Worm (Caenorhabditis elegans) whole organism, young adult: Measurements from ENCODE around the gene nlp-16.
A peak's percentile ranks its signal among the peaks of the same experiment; 100 is the strongest.

Experiments used
- B0019.2 ChIP-seq: fragments of 200-800 bp; sonication (Bioruptor generic); conservative IDR thresholded peaks from 2 replicates; pipeline ENCODE4 v1.3.6; 2022; ENCODE audit warnings: missing genetic modification reagents, missing genetic modification characterization, missing compliant biosample characterization
- B0261.1 ChIP-seq: sonication (generic microtip); optimal IDR thresholded peaks from 2 replicates; lab custom pipeline; 2016; ENCODE audit warnings: mild to moderate bottlenecking, missing genetic modification characterization, moderate library complexity, missing compliant biosample characterization
- B0336.3 ChIP-seq: fragments of 200-800 bp; sonication (Bioruptor generic); IDR thresholded peaks from 2 replicates; pipeline ENCODE4 v1.3.6; 2022; ENCODE audit warnings: missing genetic modification characterization, missing compliant biosample characterization
- C17E4.6 ChIP-seq: fragments of 200-800 bp; sonication (Bioruptor generic); IDR thresholded peaks from 2 replicates; pipeline ENCODE4 v1.3.6; 2022; ENCODE audit warnings: missing genetic modification reagents, missing genetic modification characterization, missing compliant biosample characterization
- F10E7.11 ChIP-seq: sonication (generic microtip); optimal IDR thresholded peaks from 2 replicates; lab custom pipeline; 2017; ENCODE audit warnings: mild to moderate bottlenecking, missing genetic modification characterization, moderate library complexity, missing compliant biosample characterization
- F23B12.7 ChIP-seq: sonication (generic microtip); optimal IDR thresholded peaks from 2 replicates; lab custom pipeline; 2017; ENCODE audit warnings: missing genetic modification characterization, mild to moderate bottlenecking, missing compliant biosample characterization, antibody characterized with exemption, moderate library complexity; ENCODE audit not compliant: insufficient read depth
- T07F8.4 ChIP-seq: sonication (generic microtip); optimal IDR thresholded peaks from 2 replicates; lab custom pipeline; 2016; ENCODE audit warnings: mild to moderate bottlenecking, missing genetic modification characterization, moderate library complexity, missing compliant biosample characterization
- Y53G8AR.9 ChIP-seq: fragments of 200-800 bp; sonication (Bioruptor generic); conservative IDR thresholded peaks from 2 replicates; pipeline ENCODE4 v1.3.6; 2022; ENCODE audit warnings: missing genetic modification reagents, missing genetic modification characterization, missing compliant biosample characterization
- akir-1 ChIP-seq: fragments of 200-800 bp; sonication (Bioruptor generic); optimal IDR thresholded peaks from 2 replicates; lab custom pipeline; 2018; ENCODE audit warnings: mild to moderate bottlenecking, missing genetic modification characterization, moderate library complexity, missing compliant biosample characterization
- aptf-3 ChIP-seq: fragments of 200-800 bp; sonication (Bioruptor generic); IDR thresholded peaks from 2 replicates; pipeline ENCODE4 v1.3.6; 2022; ENCODE audit warnings: missing genetic modification characterization, missing compliant biosample characterization
- atf-7 ChIP-seq: sonication (generic microtip); optimal IDR thresholded peaks from 2 replicates; lab custom pipeline; 2017; ENCODE audit warnings: mild to moderate bottlenecking, missing genetic modification characterization, missing compliant biosample characterization
- attf-6 ChIP-seq: fragments of 200-800 bp; sonication (Bioruptor generic); IDR thresholded peaks from 2 replicates; pipeline ENCODE4 v1.3.6; 2022; ENCODE audit warnings: missing genetic modification reagents, missing genetic modification characterization, missing compliant biosample characterization
- bed-1 ChIP-seq: fragments of 200-800 bp; sonication (Bioruptor generic); IDR thresholded peaks from 2 replicates; pipeline ENCODE4 v1.3.6; 2022; ENCODE audit warnings: missing genetic modification reagents, missing genetic modification characterization, missing compliant biosample characterization
- ccch-3 ChIP-seq: fragments of 200-800 bp; sonication (Bioruptor generic); optimal IDR thresholded peaks from 2 replicates; lab custom pipeline; 2018; ENCODE audit warnings: mild to moderate bottlenecking, missing genetic modification characterization, missing compliant biosample characterization
- cebp-1 ChIP-seq, 2 experiments: fragments of 200-800 bp in 1 of 2; sonication (Bioruptor generic) in 1 of 2; sonication (generic microtip) in 1 of 2; IDR thresholded peaks in 1 of 2; optimal IDR thresholded peaks in 1 of 2; 2 replicates each; pipeline versions ENCODE4 v1.3.6 to Lab custom; 2017 to 2022; ENCODE audit warnings: missing compliant biosample characterization in 2 of 2, missing genetic modification characterization in 2 of 2, mild to moderate bottlenecking in 1 of 2, missing genetic modification reagents in 1 of 2, moderate library complexity in 1 of 2
- ceh-100 ChIP-seq: fragments of 200-800 bp; sonication (Bioruptor generic); IDR thresholded peaks from 2 replicates; pipeline ENCODE4 v1.3.6; 2022; ENCODE audit warnings: missing genetic modification reagents, missing genetic modification characterization, missing compliant biosample characterization
- ceh-40 ChIP-seq: fragments of 200-800 bp; sonication (Bioruptor generic); IDR thresholded peaks from 2 replicates; pipeline ENCODE4 v1.3.6; 2022; ENCODE audit warnings: missing genetic modification characterization, missing compliant biosample characterization
- ceh-79 ChIP-seq: sonication (generic microtip); optimal IDR thresholded peaks from 2 replicates; lab custom pipeline; 2017; ENCODE audit warnings: mild to moderate bottlenecking, missing genetic modification characterization, missing compliant biosample characterization
- die-1 ChIP-seq: sonication (generic microtip); optimal IDR thresholded peaks from 2 replicates; lab custom pipeline; 2016; ENCODE audit warnings: missing genotype, mild to moderate bottlenecking, missing genetic modification characterization, missing compliant biosample characterization
- dox-1 ChIP-seq: fragments of 200-800 bp; sonication (Bioruptor generic); IDR thresholded peaks from 2 replicates; pipeline ENCODE4 v1.3.6; 2022; ENCODE audit warnings: missing genetic modification reagents, missing genetic modification characterization, missing compliant biosample characterization
- efl-1 ChIP-seq: fragments of 150-350 bp; optimal IDR thresholded peaks from 2 replicates; lab custom pipeline; 2014; ENCODE audit warnings: missing biosample characterization, missing genetic modification reagents, missing genetic modification characterization
- egl-18 ChIP-seq: fragments of 200-800 bp; sonication (Bioruptor generic); IDR thresholded peaks from 2 replicates; pipeline ENCODE4 v1.3.6; 2022; ENCODE audit warnings: missing genetic modification reagents, missing genetic modification characterization, missing compliant biosample characterization
- ekl-4 ChIP-seq: fragments of 200-800 bp; sonication (Bioruptor generic); IDR thresholded peaks from 2 replicates; pipeline ENCODE4 v1.3.6; 2022; ENCODE audit warnings: missing genetic modification reagents, missing genetic modification characterization, missing compliant biosample characterization
- ets-4 ChIP-seq: fragments of 200-800 bp; sonication (Bioruptor generic); optimal IDR thresholded peaks from 2 replicates; lab custom pipeline; 2018; ENCODE audit warnings: mild to moderate bottlenecking, missing genetic modification characterization, missing compliant biosample characterization
- hmg-20 ChIP-seq: fragments of 200-800 bp; sonication (Bioruptor generic); IDR thresholded peaks from 2 replicates; pipeline ENCODE4 v1.3.6; 2022; ENCODE audit warnings: missing genetic modification reagents, missing genetic modification characterization, missing compliant biosample characterization
- hrde-1 ChIP-seq: sonication (generic microtip); optimal IDR thresholded peaks from 2 replicates; lab custom pipeline; 2016; ENCODE audit warnings: missing genetic modification characterization, mild to moderate bottlenecking, missing compliant biosample characterization, moderate library complexity, missing genotype, missing genetic modification reagents, borderline replicate concordance
- hsf-1 ChIP-seq: fragments of 200-800 bp; sonication (Bioruptor generic); IDR thresholded peaks from 2 replicates; pipeline ENCODE4 v1.3.6; 2022; ENCODE audit warnings: missing genetic modification reagents, missing genetic modification characterization, missing compliant biosample characterization
- lin-35 ChIP-seq, 3 experiments: fragments of 150-350 bp in 2 of 3; sonication (generic microtip) in 1 of 3; optimal IDR thresholded peaks; 2 replicates each; lab custom pipeline; 2014 to 2018; ENCODE audit warnings: missing biosample characterization in 3 of 3, missing genetic modification characterization in 3 of 3, missing genetic modification reagents in 3 of 3
- lin-40 ChIP-seq: sonication (generic microtip); optimal IDR thresholded peaks from 2 replicates; lab custom pipeline; 2016; ENCODE audit warnings: missing genetic modification characterization, mild to moderate bottlenecking, missing compliant biosample characterization, missing genotype, missing genetic modification reagents
- lir-1 ChIP-seq: fragments of 200-800 bp; sonication (Bioruptor generic); conservative IDR thresholded peaks from 2 replicates; pipeline ENCODE4 v1.3.6; 2022; ENCODE audit warnings: missing genetic modification reagents, missing genetic modification characterization, missing compliant biosample characterization
- lsl-1 ChIP-seq: fragments of 200-800 bp; sonication (Bioruptor generic); optimal IDR thresholded peaks from 2 replicates; lab custom pipeline; 2018; ENCODE audit warnings: mild to moderate bottlenecking, missing genetic modification characterization, moderate library complexity, missing compliant biosample characterization
- lsy-27 ChIP-seq: sonication (generic microtip); optimal IDR thresholded peaks from 2 replicates; lab custom pipeline; 2017; ENCODE audit warnings: missing genetic modification characterization, mild to moderate bottlenecking, missing compliant biosample characterization, antibody characterized with exemption, missing genotype, borderline replicate concordance; ENCODE audit not compliant: insufficient read depth
- madf-10 ChIP-seq: sonication (generic microtip); optimal IDR thresholded peaks from 2 replicates; lab custom pipeline; 2016; ENCODE audit warnings: mild to moderate bottlenecking, missing genetic modification characterization, missing compliant biosample characterization
- madf-6 ChIP-seq: fragments of 200-800 bp; sonication (Bioruptor generic); IDR thresholded peaks from 2 replicates; pipeline ENCODE4 v1.3.6; 2022; ENCODE audit warnings: missing genetic modification reagents, missing genetic modification characterization, missing compliant biosample characterization
- madf-8 ChIP-seq: fragments of 200-800 bp; sonication (Bioruptor generic); conservative IDR thresholded peaks from 2 replicates; pipeline ENCODE4 v1.3.6; 2022; ENCODE audit warnings: missing genetic modification reagents, missing genetic modification characterization, missing compliant biosample characterization
- nfya-2 ChIP-seq: fragments of 200-800 bp; sonication (Bioruptor generic); IDR thresholded peaks from 2 replicates; pipeline ENCODE4 v1.3.6; 2022; ENCODE audit warnings: missing genetic modification reagents, missing genetic modification characterization, missing compliant biosample characterization
- nhr-179 ChIP-seq: sonication (generic microtip); optimal IDR thresholded peaks from 2 replicates; lab custom pipeline; 2016; ENCODE audit warnings: mild to moderate bottlenecking, missing genetic modification characterization, missing compliant biosample characterization
- pha-4 ChIP-seq: fragments of 150-350 bp; sonication (generic microtip); optimal IDR thresholded peaks from 2 replicates; lab custom pipeline; 2014; ENCODE audit warnings: missing biosample characterization, missing genetic modification reagents, missing genetic modification characterization
- rcor-1 ChIP-seq: fragments of 200-800 bp; sonication (Bioruptor generic); IDR thresholded peaks from 2 replicates; pipeline ENCODE4 v1.3.6; 2022; ENCODE audit warnings: missing genetic modification reagents, missing genetic modification characterization, missing compliant biosample characterization
- rec-8 ChIP-seq, 2 experiments: sonication (generic microtip); optimal IDR thresholded peaks; 2 replicates each; lab custom pipeline; 2016; ENCODE audit warnings: mild to moderate bottlenecking in 2 of 2, missing genetic modification characterization in 2 of 2, missing genetic modification reagents in 2 of 2, missing genotype in 2 of 2, missing biosample characterization in 1 of 2, missing compliant biosample characterization in 1 of 2, moderate library complexity in 1 of 2
- snpc-1.3 ChIP-seq: sonication (generic microtip); optimal IDR thresholded peaks from 2 replicates; lab custom pipeline; 2017; ENCODE audit warnings: missing genetic modification characterization, mild to moderate bottlenecking, missing compliant biosample characterization, antibody characterized with exemption, moderate library complexity, missing genotype, missing genetic modification reagents; ENCODE audit not compliant: insufficient read depth
- somi-1 ChIP-seq: fragments of 200-800 bp; sonication (Bioruptor generic); optimal IDR thresholded peaks from 2 replicates; lab custom pipeline; 2018; ENCODE audit warnings: mild to moderate bottlenecking, missing genetic modification characterization, missing compliant biosample characterization
- sptf-2 ChIP-seq: fragments of 200-800 bp; sonication (Bioruptor generic); optimal IDR thresholded peaks from 2 replicates; lab custom pipeline; 2018; ENCODE audit warnings: mild to moderate bottlenecking, missing genetic modification characterization, missing compliant biosample characterization
- tbp1 ChIP-seq: fragments of 200-800 bp; sonication (Bioruptor generic); optimal IDR thresholded peaks from 2 replicates; lab custom pipeline; 2018; ENCODE audit warnings: mild to moderate bottlenecking, missing genetic modification characterization, missing compliant biosample characterization
- ztf-26 ChIP-seq: sonication (generic microtip); optimal IDR thresholded peaks from 2 replicates; lab custom pipeline; 2017; ENCODE audit warnings: missing genetic modification characterization, missing compliant biosample characterization
- ztf-6 ChIP-seq: fragments of 200-800 bp; sonication (Bioruptor generic); IDR thresholded peaks from 2 replicates; pipeline ENCODE4 v1.3.6; 2022; ENCODE audit warnings: missing genetic modification reagents, missing genetic modification characterization, missing compliant biosample characterization

Gene nlp-16

DNA sequence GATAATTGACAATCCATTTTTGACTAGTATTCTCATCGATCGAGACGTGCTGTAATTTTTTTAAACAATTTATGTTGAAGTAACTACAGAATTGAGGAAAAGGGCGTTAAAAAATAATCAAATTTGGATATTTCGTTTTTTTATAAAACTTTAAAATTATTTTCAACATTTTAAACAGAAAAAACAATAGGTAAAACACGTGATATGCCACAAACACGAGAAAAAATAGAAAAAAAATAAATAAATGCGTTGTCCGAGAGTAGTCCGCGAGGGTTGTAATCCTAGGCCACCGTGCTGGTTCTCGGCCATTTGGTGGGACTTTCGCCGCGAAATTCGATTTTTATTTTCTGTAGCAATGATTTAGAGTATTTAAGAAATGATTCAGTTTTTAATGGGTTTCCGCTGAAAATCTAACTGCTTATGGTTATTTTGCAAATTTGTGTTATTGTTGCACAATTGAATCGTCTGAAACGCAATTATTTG lies 53.3 kb downstream of the nlp-16 start, which contains the start of gene C49A9.10 (continued):
- TF ChIP-seq pha-4 (tag; lab: Kevin White, UChicago) (peak; percentile 57), madf-8 (GFP tag; lab: Robert Waterston, UW) (peak; percentile 31; the same call in 1 of the 2 replicates), T07F8.4 (tag; lab: Kevin White, UChicago) (peak; percentile 2), attf-6 (GFP tag; lab: Robert Waterston, UW) (peak; percentile 57; the same call in 1 of the 2 replicates), F10E7.11 (peak; percentile 49), bed-1 (GFP tag; lab: Robert Waterston, UW) (no peak), B0019.2 (GFP tag; lab: Robert Waterston, UW) (no peak), ztf-26 (peak; percentile 22), lsy-27 (no peak), ztf-6 (GFP tag; lab: Robert Waterston, UW) (no peak), tbp1 (GFP tag; lab: Kevin White, UChicago) (peak; percentile 66), madf-6 (GFP tag; lab: Robert Waterston, UW) (no peak; the same call in 1 of the 2 replicates), ceh-79 (tag; lab: Kevin White, UChicago) (no peak), ccch-3 (GFP tag; lab: Kevin White, UChicago) (no peak), hmg-20 (peak; percentile 65), lin-40 (tag; lab: Kevin White, UChicago) (peak; percentile 74), lin-35 (GFP tag; optimal IDR thresholded peaks at IDR 0.05; lab: Kevin White, UChicago) (peak in 2 of 3 experiments; percentile 45 to 93), lsl-1 (GFP tag; lab: Kevin White, UChicago) (peak; percentile 47), die-1 (tag; lab: Kevin White, UChicago) (no peak), dox-1 (no peak; the same call in 1 of the 2 replicates), madf-10 (tag; lab: Kevin White, UChicago) (peak; percentile 54), C17E4.6 (GFP tag; lab: Robert Waterston, UW) (no peak), B0336.3 (GFP tag; lab: Robert Waterston, UW) (no peak), nfya-2 (GFP tag; lab: Robert Waterston, UW) (no peak), aptf-3 (no peak), Y53G8AR.9 (GFP tag; lab: Robert Waterston, UW) (0 out of 2 replicates have a peak, but pooled peaks have one; percentile 49), hrde-1 (peak; percentile 40), lir-1 (peak; percentile 72), ekl-4 (GFP tag; lab: Robert Waterston, UW) (peak; percentile 58; the same call in 1 of the 2 replicates), snpc-1.3 (no peak), ceh-40 (GFP tag; lab: Robert Waterston, UW) (no peak), cebp-1 (GFP tag; IDR thresholded peaks at IDR 0.05; lab: Robert Waterston, UW) (0 out of 2 replicates have a peak, but pooled peaks have one; percentile 9), cebp-1 (tag; optimal IDR thresholded peaks at IDR 0.05; lab: Kevin White, UChicago) (no peak), ceh-100 (GFP tag; lab: Robert Waterston, UW) (0 out of 2 replicates have a peak, but pooled peaks have one; percentile 39), hsf-1 (0 out of 2 replicates have a peak, but pooled peaks have one; percentile 34), ets-4 (GFP tag; lab: Kevin White, UChicago) (no peak), B0261.1 (tag; lab: Kevin White, UChicago) (no peak), efl-1 (peak; percentile 77), F23B12.7 (tag; lab: Kevin White, UChicago) (peak; percentile 52), rec-8 (tag; optimal IDR thresholded peaks at IDR 0.05; lab: Kevin White, UChicago) (peak; percentile 22 to 89), egl-18 (no peak), sptf-2 (GFP tag; lab: Kevin White, UChicago) (no peak), akir-1 (GFP tag; lab: Kevin White, UChicago) (peak; percentile 60), somi-1 (peak; percentile 20), rcor-1 (peak; percentile 73), atf-7 (peak; percentile 53), nhr-179 (no peak)
